Worm (Caenorhabditis elegans) whole organism, late embryonic: ENCODE data around the gene C27D6.11.

Experiments used
- ama-1 ChIP-seq: fragments of 150-350 bp; optimal IDR thresholded peaks from 2 replicates; lab custom pipeline; 2014
- che-1 ChIP-seq: sonication (generic microtip); optimal IDR thresholded peaks from 2 replicates; lab custom pipeline; 2016; ENCODE audit warnings: mild to moderate bottlenecking, missing genetic modification characterization, missing compliant biosample characterization
- dve-1 ChIP-seq: sonication (generic microtip); optimal IDR thresholded peaks from 2 replicates; lab custom pipeline; 2017; ENCODE audit warnings: antibody characterized with exemption, mild to moderate bottlenecking, missing genetic modification characterization, missing compliant biosample characterization
- eyg-1 ChIP-seq: sonication (generic microtip); optimal IDR thresholded peaks from 2 replicates; lab custom pipeline; 2016; ENCODE audit warnings: missing genotype, missing genetic modification characterization, missing compliant biosample characterization
- fkh-10 ChIP-seq: fragments of 150-350 bp; optimal IDR thresholded peaks from 2 replicates; lab custom pipeline; 2014; ENCODE audit warnings: missing biosample characterization, missing genetic modification reagents, missing genetic modification characterization
- hlh-13 ChIP-seq: fragments of 200-800 bp; sonication (Bioruptor generic); optimal IDR thresholded peaks from 2 replicates; lab custom pipeline; 2018; ENCODE audit warnings: mild to moderate bottlenecking, missing genetic modification characterization, missing compliant biosample characterization
- lim-6 ChIP-seq: sonication (generic microtip); optimal IDR thresholded peaks from 2 replicates; lab custom pipeline; 2016; ENCODE audit warnings: missing genetic modification characterization, missing compliant biosample characterization
- madf-2 ChIP-seq: sonication (generic microtip); optimal IDR thresholded peaks from 2 replicates; lab custom pipeline; 2017; ENCODE audit warnings: missing genetic modification characterization, missing compliant biosample characterization
- nfya-1 ChIP-seq: sonication (generic microtip); optimal IDR thresholded peaks from 2 replicates; lab custom pipeline; 2017; ENCODE audit warnings: missing genetic modification characterization, mild to moderate bottlenecking, missing compliant biosample characterization, antibody characterized with exemption, moderate library complexity
- nhr-11 ChIP-seq: fragments of 150-350 bp; optimal IDR thresholded peaks from 2 replicates; lab custom pipeline; 2014; ENCODE audit warnings: missing biosample characterization, missing genetic modification characterization
- pag-3 ChIP-seq: sonication (generic microtip); optimal IDR thresholded peaks from 2 replicates; lab custom pipeline; 2016; ENCODE audit warnings: missing compliant biosample characterization, missing genetic modification characterization, borderline replicate concordance
- pax-1 ChIP-seq: fragments of 150-350 bp; optimal IDR thresholded peaks from 2 replicates; lab custom pipeline; 2014; ENCODE audit warnings: missing biosample characterization, missing genetic modification characterization
- pha-2 ChIP-seq: sonication (generic microtip); optimal IDR thresholded peaks from 2 replicates; lab custom pipeline; 2017; ENCODE audit warnings: mild to moderate bottlenecking, missing genetic modification characterization, missing compliant biosample characterization
- pqm-1 ChIP-seq: sonication (generic microtip); optimal IDR thresholded peaks from 2 replicates; lab custom pipeline; 2016; ENCODE audit warnings: missing genetic modification characterization, missing compliant biosample characterization

DNA sequence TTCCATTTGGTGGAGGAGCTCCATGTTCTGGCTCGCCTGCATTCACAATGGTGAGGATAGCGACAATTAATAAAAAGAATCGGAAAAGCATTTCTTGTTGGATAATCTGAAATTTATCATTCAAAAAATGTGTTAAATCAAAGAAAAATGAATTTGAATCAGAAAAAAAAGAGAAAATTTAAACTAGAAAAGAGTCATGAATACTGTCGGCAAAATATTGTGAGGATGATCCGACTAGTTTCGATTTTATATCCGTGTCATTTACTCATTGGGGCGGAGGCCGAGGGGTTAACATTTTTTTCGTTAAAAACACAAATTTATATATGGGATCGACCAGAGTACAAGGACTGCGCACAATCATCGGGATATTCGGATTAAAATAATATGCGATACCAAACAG lies 16.9 kb upstream of the C27D6.11 start, which contains the start of gene C27D6.12:
- TF ChIP-seq ama-1 (lab: Kevin White, UChicago) = no peak
- TF ChIP-seq pha-2 = no peak
- no peak for TF ChIP-seq madf-2 (tag; lab: Kevin White, UChicago)
- no peak for TF ChIP-seq lim-6 (tag; lab: Kevin White, UChicago)
- TF ChIP-seq dve-1 = no peak
- no peak for TF ChIP-seq nfya-1 (tag; lab: Kevin White, UChicago)
- TF ChIP-seq pax-1 = no peak
- TF ChIP-seq eyg-1 (tag; lab: Kevin White, UChicago) = no peak
- TF ChIP-seq pag-3 (tag; lab: Kevin White, UChicago) = no peak
- TF ChIP-seq nhr-11 (tag; lab: Kevin White, UChicago) = no peak
- TF ChIP-seq fkh-10 (GFP tag; lab: Kevin White, UChicago) = no peak
- no peak for TF ChIP-seq che-1 (tag; lab: Kevin White, UChicago)
- no peak for TF ChIP-seq hlh-13 (GFP tag; lab: Kevin White, UChicago)
- TF ChIP-seq pqm-1 (tag; lab: Kevin White, UChicago) = no peak
